Fruit fly (Drosophila melanogaster) whole organism, adult: ENCODE data around the gene CG3071.

Source experiments
- CG1620 ChIP-seq: fragments of 200-800 bp; sonication (Bioruptor generic); optimal IDR thresholded peaks from 2 replicates; lab custom pipeline; 2016; ENCODE audit warnings: missing biosample characterization, missing genetic modification characterization
- CG33017 ChIP-seq: fragments of 200-800 bp; sonication (Bioruptor generic); optimal IDR thresholded peaks from 2 replicates; lab custom pipeline; 2018; ENCODE audit warnings: missing biosample characterization, mild to moderate bottlenecking, missing genetic modification characterization, moderate library complexity
- cic ChIP-seq: fragments of 200-800 bp; sonication (Bioruptor generic); optimal IDR thresholded peaks from 2 replicates; lab custom pipeline; 2017; ENCODE audit warnings: missing biosample characterization, mild to moderate bottlenecking, missing genetic modification characterization, moderate library complexity

DNA sequence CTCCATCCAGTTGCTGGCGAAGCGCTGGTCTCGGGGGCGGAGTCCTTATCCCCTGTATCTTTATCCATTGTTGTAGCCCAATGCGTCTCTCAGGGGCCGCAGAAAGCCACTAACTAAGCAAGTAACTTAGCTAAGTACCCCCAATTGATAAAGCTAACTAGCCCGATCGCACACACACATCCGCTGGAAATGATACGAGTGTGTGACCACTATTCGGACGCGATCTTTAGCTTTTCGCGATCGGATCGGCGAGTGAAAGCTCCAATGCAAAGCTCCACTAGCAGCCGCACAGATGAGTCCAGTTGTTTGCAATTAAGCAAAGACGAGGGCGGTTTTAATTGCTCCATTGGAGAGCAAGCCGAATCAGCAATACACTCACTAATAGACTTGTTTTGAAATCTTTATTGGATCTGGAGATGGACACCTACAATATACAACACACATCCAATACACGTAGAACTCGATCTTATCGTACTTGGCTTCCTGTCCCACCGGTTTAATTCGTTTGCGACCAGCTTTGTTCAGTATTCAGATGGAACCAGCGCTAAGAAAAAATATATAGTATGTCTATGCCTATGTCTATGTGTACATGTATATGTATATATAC, 8.5 kb upstream of the CG3071 start, which contains the start of gene CG3091:
- TF ChIP-seq cic (GFP tag; lab: Kevin White, UChicago) (peak; percentile 65), CG33017 (peak; percentile 25), CG1620 (GFP tag; lab: Kevin White, UChicago) (no peak)
